Fruit fly (Drosophila melanogaster): ENCODE data around the gene CG5167.

The CG5167 gene

dm6 chr3R:12451376-12451775, 45.0 kb downstream of the CG5167 start (continued):
- TF ChIP-seq CG7556 (GFP tag; optimal IDR thresholded peaks at IDR 0.05) (peak; percentile 4), CG10543 (GFP tag; optimal IDR thresholded peaks at IDR 0.05) (no peak), CG11504 (tag; optimal IDR thresholded peaks at IDR 0.05) (no peak), fd96Cb (tag; optimal IDR thresholded peaks at IDR 0.05) (peak; percentile 18)

DNA sequence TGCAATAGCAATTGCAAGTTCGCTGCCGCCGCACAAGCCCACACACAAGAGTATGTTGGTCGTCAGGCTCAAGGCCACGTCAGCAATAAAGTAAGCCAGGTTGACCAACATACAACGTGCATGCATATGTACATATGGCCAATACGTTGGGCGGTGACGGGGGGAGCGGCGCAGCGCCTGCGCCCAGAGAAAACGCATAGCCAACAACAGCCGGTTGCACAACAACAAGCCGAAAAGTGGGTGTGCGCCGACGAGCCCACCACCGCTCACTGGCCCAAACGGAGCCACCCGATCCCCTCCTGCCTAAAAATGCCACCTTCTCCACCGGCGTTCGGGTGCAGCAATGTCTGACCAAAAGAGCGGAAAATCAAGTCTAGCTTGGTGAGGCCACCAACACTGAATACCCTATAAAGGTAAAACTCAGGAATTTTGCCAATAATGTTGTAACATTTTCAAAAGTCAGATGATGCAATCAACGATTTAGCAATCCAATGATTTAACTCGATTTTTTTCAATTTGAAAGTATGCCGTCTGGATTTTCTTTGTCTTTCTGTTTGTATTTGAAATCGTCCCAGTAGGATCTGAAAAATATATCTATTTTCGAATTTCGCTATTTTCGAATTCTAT, 45.7 kb downstream of the CG5167 start, which contains the start of gene CG5509:
CG5509 (plus strand) TSS at position 577 of the 627 bp plus-strand sequence.
- TF ChIP-seq CG12942 (GFP tag; optimal IDR thresholded peaks at IDR 0.05), result no peak
- TF ChIP-seq CG9437 (GFP tag; optimal IDR thresholded peaks at IDR 0.05), result no peak
- no peak for TF ChIP-seq seq (GFP tag; IDR thresholded peaks at IDR 0.05)
- TF ChIP-seq ssp (GFP tag; IDR thresholded peaks at IDR 0.05), result no peak
- TF ChIP-seq dimm (GFP tag; IDR thresholded peaks at IDR 0.05), result no peak
- TF ChIP-seq kni (GFP tag; optimal IDR thresholded peaks at IDR 0.05), result peak; percentile 36
- TF ChIP-seq CG6813 (GFP tag; optimal IDR thresholded peaks at IDR 0.05), result no peak
- TF ChIP-seq Atf6 (GFP tag; IDR thresholded peaks at IDR 0.05), result no peak
- TF ChIP-seq Hand (GFP tag; optimal IDR thresholded peaks at IDR 0.05), result no peak
- TF ChIP-seq CG34376 (GFP tag; optimal IDR thresholded peaks at IDR 0.05), result no peak
- TF ChIP-seq chinmo (GFP tag; IDR thresholded peaks at IDR 0.05; ENCODE audit: partially characterized antibody), result peak; percentile 83; the same call in 2 of the 4 replicates
- TF ChIP-seq klu (GFP tag; IDR thresholded peaks at IDR 0.05), result no peak
- no peak for TF ChIP-seq HmgD (GFP tag; optimal IDR thresholded peaks at IDR 0.05)
- no peak for TF ChIP-seq CG1832 (GFP tag; optimal IDR thresholded peaks at IDR 0.05)
- no peak for TF ChIP-seq CG13775 (GFP tag; optimal IDR thresholded peaks at IDR 0.05)
- TF ChIP-seq CG17568 (GFP tag; optimal IDR thresholded peaks at IDR 0.05), result no peak
- no peak for TF ChIP-seq Sox102F (GFP tag; optimal IDR thresholded peaks at IDR 0.05)
- TF ChIP-seq CG3995 (GFP tag; optimal IDR thresholded peaks at IDR 0.05), result no peak
- TF ChIP-seq CG6791 (GFP tag; IDR thresholded peaks at IDR 0.05; ENCODE audit: partially characterized antibody), result no peak
- no peak for TF ChIP-seq lab (GFP tag; optimal IDR thresholded peaks at IDR 0.05)
- TF ChIP-seq CoRest (tag; optimal IDR thresholded peaks at IDR 0.05), result no peak
- TF ChIP-seq CG33557 (GFP tag; optimal IDR thresholded peaks at IDR 0.05), result no peak
- 0 out of 3 replicates have a peak, but pooled peaks have one; percentile 20 for TF ChIP-seq row (GFP tag; IDR thresholded peaks at IDR 0.05)
- no peak for TF ChIP-seq trh (GFP tag; optimal IDR thresholded peaks at IDR 0.05)
- TF ChIP-seq MBD-R2 (GFP tag; IDR thresholded peaks at IDR 0.05), result no peak
- peak in 1 of 2 experiments; percentile 59 for TF ChIP-seq Pdp1 (GFP tag; optimal IDR thresholded peaks at IDR 0.05)
- no peak for TF ChIP-seq knrl (GFP tag; IDR thresholded peaks at IDR 0.05; ENCODE audit: partially characterized antibody)
- TF ChIP-seq ash1 (GFP tag; optimal IDR thresholded peaks at IDR 0.05), result no peak
- no peak for TF ChIP-seq Ptx1 (GFP tag; IDR thresholded peaks at IDR 0.05)
- TF ChIP-seq zf30C (GFP tag; optimal IDR thresholded peaks at IDR 0.05), result no peak
- no peak for TF ChIP-seq CG9609 (GFP tag; optimal IDR thresholded peaks at IDR 0.05)
- no peak for TF ChIP-seq kay (GFP tag; optimal IDR thresholded peaks at IDR 0.05)
- no peak for TF ChIP-seq NC2β (GFP tag; optimal IDR thresholded peaks at IDR 0.05)
- no peak for TF ChIP-seq grau (tag; optimal IDR thresholded peaks at IDR 0.05)
- no peak for TF ChIP-seq pros (GFP tag; optimal IDR thresholded peaks at IDR 0.05)
- TF ChIP-seq usp (GFP tag; optimal IDR thresholded peaks at IDR 0.05), result no peak
- TF ChIP-seq CG5180 (GFP tag; optimal IDR thresholded peaks at IDR 0.05), result no peak
- TF ChIP-seq pho (GFP tag; optimal IDR thresholded peaks at IDR 0.05), result no peak
- TF ChIP-seq ken (GFP tag; IDR thresholded peaks at IDR 0.05), result no peak
- TF ChIP-seq Gsc (GFP tag; IDR thresholded peaks at IDR 0.05), result no peak
- peak; percentile 46; the same call in 2 of the 3 replicates for TF ChIP-seq sr (GFP tag; IDR thresholded peaks at IDR 0.05)
- no peak for TF ChIP-seq yki (optimal IDR thresholded peaks at IDR 0.05)
- no peak for TF ChIP-seq al (GFP tag; IDR thresholded peaks at IDR 0.05)
- TF ChIP-seq CG4328 (GFP tag; optimal IDR thresholded peaks at IDR 0.05), result no peak
- TF ChIP-seq peb (GFP tag; IDR thresholded peaks at IDR 0.05), result no peak

All from whole organism, embryonic.